Fruit fly (Drosophila melanogaster): ENCODE measurements around the gene kst.

Gene kst

dm6 chr3L:3399249-3399922, 62.7 kb downstream of the kst start (continued):
- TF ChIP-seq esn (GFP tag; optimal IDR thresholded peaks at IDR 0.05) (peak; percentile 90), acj6 (GFP tag; optimal IDR thresholded peaks at IDR 0.05) (peak; percentile 88), CG6276 (GFP tag; optimal IDR thresholded peaks at IDR 0.05) (peak; percentile 76), CG6854 (GFP tag; optimal IDR thresholded peaks at IDR 0.05) (peak; percentile 45), CG11762 (GFP tag; optimal IDR thresholded peaks at IDR 0.05; ENCODE audit: insufficient read depth) (peak; percentile 81), Eip75B (GFP tag; optimal IDR thresholded peaks at IDR 0.05) (peak; percentile 91), CG3032 (tag; optimal IDR thresholded peaks at IDR 0.05) (peak; percentile 83), CG15336 (GFP tag; IDR thresholded peaks at IDR 0.05) (peak; percentile 85), Eip78C (GFP tag) (peak; percentile 96), lz (GFP tag; optimal IDR thresholded peaks at IDR 0.05) (peak; percentile 86), Lpt (GFP tag; optimal IDR thresholded peaks at IDR 0.05) (peak; percentile 89), Hr39 (GFP tag; optimal IDR thresholded peaks at IDR 0.05) (peak; percentile 88), dac (GFP tag; optimal IDR thresholded peaks at IDR 0.05) (peak; percentile 76), CG8119 (GFP tag; IDR thresholded peaks at IDR 0.05) (peak; percentile 85), net (GFP tag; optimal IDR thresholded peaks at IDR 0.05) (peak; percentile 85), CG6163 (GFP tag; IDR thresholded peaks at IDR 0.05) (peak; percentile 72; the same call in 2 of the 3 replicates), CG4318 (GFP tag; optimal IDR thresholded peaks at IDR 0.05) (peak; percentile 84), OdsH (GFP tag; optimal IDR thresholded peaks at IDR 0.05) (peak; percentile 89), CG6808 (GFP tag; optimal IDR thresholded peaks at IDR 0.05) (peak; percentile 77), fd59A (GFP tag; optimal IDR thresholded peaks at IDR 0.05) (peak; percentile 75), CG8319 (GFP tag; optimal IDR thresholded peaks at IDR 0.05) (peak; percentile 79), CG32006 (GFP tag; optimal IDR thresholded peaks at IDR 0.05) (peak; percentile 93), CG34406 (GFP tag; optimal IDR thresholded peaks at IDR 0.05) (peak; percentile 91), CG9139 (GFP tag; optimal IDR thresholded peaks at IDR 0.05) (peak; percentile 41)

- TF ChIP-seq Met (GFP tag; optimal IDR thresholded peaks at IDR 0.05) (peak; percentile 15), achi (GFP tag; optimal IDR thresholded peaks at IDR 0.05) (no peak), Eip78C (GFP tag) (peak; percentile 7), vri (GFP tag; optimal IDR thresholded peaks at IDR 0.05) (peak; percentile 7)
Observed at dm6 chr3L:3399923-3400309, 63.3 kb downstream of the kst start.

- TF ChIP-seq Hr4 (GFP tag; optimal IDR thresholded peaks at IDR 0.05) (no peak), fkh (GFP tag; optimal IDR thresholded peaks at IDR 0.05) (no peak), fd59A (GFP tag; optimal IDR thresholded peaks at IDR 0.05) (no peak), Ets21C (GFP tag; optimal IDR thresholded peaks at IDR 0.05) (no peak), eg (GFP tag; IDR thresholded peaks at IDR 0.05) (peak; percentile 60; the same call in 2 of the 3 replicates), Hr38 (GFP tag; optimal IDR thresholded peaks at IDR 0.05) (no peak), dac (GFP tag; optimal IDR thresholded peaks at IDR 0.05) (no peak), CG34406 (GFP tag; optimal IDR thresholded peaks at IDR 0.05) (no peak), Ets96B (tag; optimal IDR thresholded peaks at IDR 0.05) (no peak), CG11762 (GFP tag; optimal IDR thresholded peaks at IDR 0.05; ENCODE audit: insufficient read depth) (no peak), vri (GFP tag; optimal IDR thresholded peaks at IDR 0.05) (no peak), CG8319 (GFP tag; optimal IDR thresholded peaks at IDR 0.05) (no peak), CG31627 (GFP tag; optimal IDR thresholded peaks at IDR 0.05) (no peak), salr (GFP tag; optimal IDR thresholded peaks at IDR 0.05) (peak in 1 of 2 experiments; percentile 2), CG9139 (GFP tag; optimal IDR thresholded peaks at IDR 0.05) (no peak), Gug (GFP tag; IDR thresholded peaks at IDR 0.05) (no peak), Eip75B (GFP tag; optimal IDR thresholded peaks at IDR 0.05) (no peak), OdsH (GFP tag; optimal IDR thresholded peaks at IDR 0.05) (no peak), lz (GFP tag; optimal IDR thresholded peaks at IDR 0.05) (no peak), CG16779 (tag; optimal IDR thresholded peaks at IDR 0.05) (no peak), svp (GFP tag) (peak; percentile 46), CG11294 (GFP tag; IDR thresholded peaks at IDR 0.05) (no peak), achi (GFP tag; optimal IDR thresholded peaks at IDR 0.05) (no peak), CG8632 (GFP tag; optimal IDR thresholded peaks at IDR 0.05) (no peak), Lpt (GFP tag; optimal IDR thresholded peaks at IDR 0.05) (peak; percentile 18), dsx (GFP tag; optimal IDR thresholded peaks at IDR 0.05; ENCODE audit: poor library complexity, severe bottlenecking) (no peak), Sox102F (GFP tag; optimal IDR thresholded peaks at IDR 0.05) (no peak), CG6792 (GFP tag; optimal IDR thresholded peaks at IDR 0.05) (no peak), Smox (GFP tag; optimal IDR thresholded peaks at IDR 0.05) (no peak), esn (GFP tag; optimal IDR thresholded peaks at IDR 0.05) (no peak), net (GFP tag; optimal IDR thresholded peaks at IDR 0.05) (peak; percentile 24), CG6276 (GFP tag; optimal IDR thresholded peaks at IDR 0.05) (peak; percentile 49), CG4318 (GFP tag; optimal IDR thresholded peaks at IDR 0.05) (no peak)
Observed at dm6 chr3L:3400555-3401198, 64.0 kb downstream of the kst start.

Measured in whole organism, prepupa.